Worm (Caenorhabditis elegans) whole organism, L1 larva: Measurements from ENCODE around the gene srw-73.

Experiments
- C34B4.2 ChIP-seq: sonication (generic microtip); optimal IDR thresholded peaks from 2 replicates; lab custom pipeline; 2017; ENCODE audit warnings: mild to moderate bottlenecking, missing genetic modification characterization, missing compliant biosample characterization
- Y116A8C.19 ChIP-seq: sonication (generic microtip); optimal IDR thresholded peaks from 2 replicates; lab custom pipeline; 2016; ENCODE audit warnings: missing compliant biosample characterization, missing genetic modification characterization, borderline replicate concordance
- aha-1 ChIP-seq: fragments of 150-350 bp; optimal IDR thresholded peaks from 2 replicates; lab custom pipeline; 2014; ENCODE audit warnings: missing biosample characterization, missing genetic modification characterization
- aly-2 ChIP-seq: fragments of 150-350 bp; optimal IDR thresholded peaks from 2 replicates; lab custom pipeline; 2014; ENCODE audit warnings: missing biosample characterization, missing genetic modification characterization
- blmp-1 ChIP-seq: fragments of 150-350 bp; optimal IDR thresholded peaks from 2 replicates; lab custom pipeline; 2014; ENCODE audit warnings: missing biosample characterization, missing genetic modification characterization
- ceh-63 ChIP-seq: fragments of 200-800 bp; sonication (Bioruptor generic); optimal IDR thresholded peaks from 2 replicates; lab custom pipeline; 2018; ENCODE audit warnings: mild to moderate bottlenecking, missing genetic modification characterization, missing compliant biosample characterization
- ceh-8 ChIP-seq: fragments of 200-800 bp; sonication (Bioruptor generic); optimal IDR thresholded peaks from 2 replicates; lab custom pipeline; 2018; ENCODE audit warnings: mild to moderate bottlenecking, missing genetic modification characterization, moderate library complexity, missing compliant biosample characterization
- efl-3 ChIP-seq: fragments of 200-800 bp; sonication (Bioruptor generic); optimal IDR thresholded peaks from 2 replicates; lab custom pipeline; 2018; ENCODE audit warnings: mild to moderate bottlenecking, missing genetic modification characterization, missing compliant biosample characterization
- elt-2 ChIP-seq: sonication (generic microtip); optimal IDR thresholded peaks from 2 replicates; lab custom pipeline; 2016; ENCODE audit warnings: missing genetic modification characterization, mild to moderate bottlenecking, inconsistent platforms, missing compliant biosample characterization, missing genetic modification reagents
- ets-5 ChIP-seq: fragments of 200-800 bp; sonication (Bioruptor generic); IDR thresholded peaks from 2 replicates; pipeline ENCODE4 v1.3.6; 2022; ENCODE audit warnings: missing genetic modification characterization, missing compliant biosample characterization
- fkh-4 ChIP-seq: sonication (generic microtip); optimal IDR thresholded peaks from 2 replicates; lab custom pipeline; 2016; ENCODE audit warnings: missing compliant biosample characterization, missing genetic modification characterization, borderline replicate concordance
- fkh-8 ChIP-seq: sonication (generic microtip); optimal IDR thresholded peaks from 2 replicates; lab custom pipeline; 2016; ENCODE audit warnings: mild to moderate bottlenecking, missing genetic modification characterization, missing compliant biosample characterization
- hlh-17 ChIP-seq: fragments of 200-800 bp; sonication (Bioruptor generic); optimal IDR thresholded peaks from 2 replicates; lab custom pipeline; 2018; ENCODE audit warnings: missing genetic modification characterization, mild to moderate bottlenecking, missing compliant biosample characterization, moderate library complexity, borderline replicate concordance
- hpl-2 ChIP-seq: fragments of 150-350 bp; optimal IDR thresholded peaks from 2 replicates; lab custom pipeline; 2014; ENCODE audit warnings: missing biosample characterization, missing genetic modification reagents, missing genetic modification characterization
- lin-35 ChIP-seq, 2 experiments: fragments of 150-350 bp; optimal IDR thresholded peaks; 2 replicates each; lab custom pipeline; 2014; ENCODE audit warnings: missing biosample characterization in 2 of 2, missing genetic modification characterization in 2 of 2, missing genetic modification reagents in 2 of 2
- lir-3 ChIP-seq: sonication (generic microtip); optimal IDR thresholded peaks from 2 replicates; lab custom pipeline; 2016; ENCODE audit warnings: mild to moderate bottlenecking, missing genetic modification characterization, moderate library complexity, missing compliant biosample characterization; ENCODE audit not compliant: poor library complexity
- mef-2 ChIP-seq: fragments of 150-350 bp; optimal IDR thresholded peaks from 2 replicates; lab custom pipeline; 2014; ENCODE audit warnings: missing biosample characterization, missing genetic modification characterization
- nhr-19 ChIP-seq: fragments of 200-800 bp; sonication (Bioruptor generic); conservative IDR thresholded peaks from 2 replicates; pipeline ENCODE4 v1.3.6; 2022; ENCODE audit warnings: missing genetic modification characterization, missing compliant biosample characterization
- nhr-20 ChIP-seq: sonication (generic microtip); optimal IDR thresholded peaks from 2 replicates; lab custom pipeline; 2016; ENCODE audit warnings: mild to moderate bottlenecking, missing genetic modification characterization, missing compliant biosample characterization
- nhr-237 ChIP-seq: fragments of 150-350 bp; optimal IDR thresholded peaks from 2 replicates; lab custom pipeline; 2014; ENCODE audit warnings: missing biosample characterization, missing genetic modification characterization
- nhr-47 ChIP-seq: sonication (generic microtip); optimal IDR thresholded peaks from 2 replicates; lab custom pipeline; 2016; ENCODE audit warnings: mild to moderate bottlenecking, missing genetic modification characterization, moderate library complexity, missing compliant biosample characterization
- nhr-71 ChIP-seq: sonication (generic microtip); optimal IDR thresholded peaks from 2 replicates; lab custom pipeline; 2016; ENCODE audit warnings: mild to moderate bottlenecking, missing genetic modification characterization, moderate library complexity, missing compliant biosample characterization
- nhr-85 ChIP-seq: sonication (generic microtip); peaks from one replicate; lab custom pipeline; 2016; ENCODE audit warnings: missing genetic modification characterization, inconsistent platforms, missing compliant biosample characterization
- nhr-90 ChIP-seq: sonication (generic microtip); optimal IDR thresholded peaks from 2 replicates; lab custom pipeline; 2016; ENCODE audit warnings: mild to moderate bottlenecking, missing genetic modification characterization, missing compliant biosample characterization; ENCODE audit not compliant: poor library complexity
- pag-3 ChIP-seq: sonication (generic microtip); optimal IDR thresholded peaks from 2 replicates; lab custom pipeline; 2017; ENCODE audit warnings: missing genetic modification characterization, mild to moderate bottlenecking, missing compliant biosample characterization, antibody characterized with exemption, borderline replicate concordance; ENCODE audit not compliant: insufficient read depth
- pax-3 ChIP-seq: fragments of 200-800 bp; sonication (Bioruptor generic); optimal IDR thresholded peaks from 2 replicates; lab custom pipeline; 2018; ENCODE audit warnings: mild to moderate bottlenecking, missing genetic modification characterization, moderate library complexity, missing compliant biosample characterization
- pqm-1 ChIP-seq: sonication (generic microtip); optimal IDR thresholded peaks from 3 replicates; lab custom pipeline; 2017; ENCODE audit warnings: missing biosample characterization, missing genetic modification characterization
- skn-1 ChIP-seq: fragments of 150-350 bp; optimal IDR thresholded peaks from 2 replicates; lab custom pipeline; 2014; ENCODE audit warnings: missing biosample characterization, missing genetic modification characterization
- snpc-4 ChIP-seq: fragments of 150-350 bp; optimal IDR thresholded peaks from 2 replicates; lab custom pipeline; 2014; ENCODE audit warnings: missing biosample characterization, missing genetic modification characterization
- swsn-7 ChIP-seq: sonication (generic microtip); optimal IDR thresholded peaks from 2 replicates; lab custom pipeline; 2016; ENCODE audit warnings: missing genetic modification characterization, missing compliant biosample characterization
- tbx-2 ChIP-seq: sonication (generic microtip); optimal IDR thresholded peaks from 2 replicates; lab custom pipeline; 2016; ENCODE audit warnings: missing genetic modification characterization, missing compliant biosample characterization
- tlp-1 ChIP-seq: fragments of 150-350 bp; optimal IDR thresholded peaks from 2 replicates; lab custom pipeline; 2014; ENCODE audit warnings: missing biosample characterization, missing genetic modification characterization
- unc-30 ChIP-seq: sonication (generic microtip); optimal IDR thresholded peaks from 2 replicates; lab custom pipeline; 2017; ENCODE audit warnings: missing biosample characterization, missing genetic modification characterization
- unc-86 ChIP-seq: sonication (generic microtip); optimal IDR thresholded peaks from 2 replicates; lab custom pipeline; 2016; ENCODE audit warnings: missing genetic modification characterization, missing compliant biosample characterization
- vab-15 ChIP-seq: sonication (generic microtip); optimal IDR thresholded peaks from 2 replicates; lab custom pipeline; 2017; ENCODE audit warnings: missing genotype, mild to moderate bottlenecking, missing genetic modification characterization, missing compliant biosample characterization
- xbp-1 ChIP-seq: sonication (generic microtip); optimal IDR thresholded peaks from 2 replicates; lab custom pipeline; 2016; ENCODE audit warnings: missing genetic modification characterization, missing compliant biosample characterization
- zag-1 ChIP-seq: fragments of 150-350 bp; optimal IDR thresholded peaks from 2 replicates; lab custom pipeline; 2014; ENCODE audit warnings: missing biosample characterization, missing genetic modification characterization
- ztf-4 ChIP-seq: fragments of 150-350 bp; optimal IDR thresholded peaks from 2 replicates; lab custom pipeline; 2014; ENCODE audit warnings: missing biosample characterization, missing genetic modification characterization

The srw-73 gene

DNA sequence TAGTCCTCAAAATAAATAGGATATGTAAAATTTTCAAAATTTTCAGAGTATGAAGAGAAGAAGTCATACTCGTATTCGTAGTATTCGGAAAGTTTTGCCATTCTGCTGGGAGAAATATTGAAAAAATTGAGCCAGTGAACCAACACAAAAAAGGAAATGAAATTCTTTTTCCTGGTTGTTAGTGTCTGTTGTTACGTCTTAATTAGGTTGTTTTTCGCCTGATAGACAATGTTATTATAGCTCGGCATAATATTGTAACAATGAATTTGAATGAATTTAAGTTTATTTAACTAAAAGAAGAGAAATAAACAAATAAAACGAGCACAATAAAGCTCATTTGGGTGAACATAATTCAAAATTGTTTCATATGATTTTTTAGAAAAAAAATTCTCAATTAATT lies at the start of gene srw-73:
srw-73 (minus strand) TSS at position 101 of the 400 bp plus-strand sequence.
- no peak for TF ChIP-seq unc-86 (tag; lab: Kevin White, UChicago)
- TF ChIP-seq nhr-47 (tag; lab: Kevin White, UChicago): no peak
- no peak for TF ChIP-seq pag-3 (tag; lab: Kevin White, UChicago)
- no peak for TF ChIP-seq efl-3 (GFP tag; lab: Kevin White, UChicago)
- TF ChIP-seq ceh-8: no peak
- no peak for TF ChIP-seq lir-3 (tag; lab: Kevin White, UChicago)
- TF ChIP-seq nhr-90 (tag; lab: Kevin White, UChicago): no peak
- TF ChIP-seq ceh-63 (GFP tag; lab: Kevin White, UChicago): no peak
- no peak for TF ChIP-seq hpl-2
- TF ChIP-seq Y116A8C.19 (tag; lab: Kevin White, UChicago): no peak

DNA sequence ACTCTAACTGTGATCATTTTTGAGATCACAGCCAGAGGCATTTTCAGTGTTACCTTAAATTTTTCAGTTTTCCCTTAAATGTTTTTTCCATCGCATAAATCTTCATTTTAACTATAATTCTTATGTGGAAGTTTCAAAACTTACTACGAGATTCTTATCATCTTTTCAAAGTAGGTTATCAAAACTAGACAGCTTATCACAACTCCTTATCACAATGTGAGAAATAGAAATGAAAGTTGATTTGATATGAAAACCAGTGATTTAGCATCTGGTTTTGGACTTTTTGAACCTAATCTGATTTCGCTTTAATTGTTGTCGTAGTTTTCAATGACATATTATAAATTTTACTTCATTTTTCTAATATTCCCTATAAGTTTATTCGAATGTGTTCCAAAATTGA lies 47.6 kb upstream of the srw-73 start, which contains the start of gene mltn-11:
mltn-11 (plus strand) TSS at position 276 of the 400 bp plus-strand sequence.
- TF ChIP-seq elt-2 (tag; lab: Kevin White, UChicago) (peak; percentile 54), C34B4.2 (tag; lab: Kevin White, UChicago) (no peak)

DNA sequence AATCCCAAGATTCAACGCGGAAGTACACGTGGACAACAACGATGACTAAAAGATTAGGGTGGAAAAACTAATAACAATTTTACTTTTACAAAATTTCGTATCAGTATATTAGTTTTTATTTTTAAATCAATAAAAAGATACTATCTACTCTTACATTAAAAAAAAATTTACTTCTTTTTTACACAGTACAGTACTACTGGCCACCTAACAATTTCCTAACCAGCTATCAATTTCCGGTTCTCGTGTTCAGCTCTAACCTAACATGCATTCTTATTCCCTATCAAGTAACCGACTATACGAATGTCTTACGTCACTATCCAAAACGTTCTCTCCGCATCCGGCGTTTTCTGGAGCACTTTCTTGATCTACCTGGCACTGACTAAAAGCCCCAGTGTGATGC lies 41.3 kb upstream of the srw-73 start, which contains the start of gene srd-21:
srd-21 (plus strand) TSS at position 301 of the 400 bp plus-strand sequence.
- no peak for TF ChIP-seq pqm-1
- no peak for TF ChIP-seq mef-2
- TF ChIP-seq efl-3 (GFP tag; lab: Kevin White, UChicago): no peak
- no peak for TF ChIP-seq aly-2 (tag; lab: Kevin White, UChicago)
- TF ChIP-seq nhr-237 (tag; lab: Kevin White, UChicago): no peak
- no peak for TF ChIP-seq skn-1 (tag; lab: Kevin White, UChicago)
- TF ChIP-seq unc-30 (tag; lab: Kevin White, UChicago): no peak
- no peak for TF ChIP-seq fkh-4 (tag; lab: Kevin White, UChicago)
- TF ChIP-seq nhr-19: no peak
- TF ChIP-seq zag-1 (tag; lab: Kevin White, UChicago): no peak
- no peak for TF ChIP-seq fkh-8 (tag; lab: Kevin White, UChicago)
- TF ChIP-seq ets-5 (GFP tag; lab: Robert Waterston, UW): no peak
- TF ChIP-seq ztf-4: no peak
- TF ChIP-seq xbp-1 (tag; lab: Kevin White, UChicago): no peak
- no peak for TF ChIP-seq hlh-17 (GFP tag; lab: Kevin White, UChicago)
- no peak for TF ChIP-seq tbx-2 (tag; lab: Kevin White, UChicago)
- TF ChIP-seq snpc-4 (tag; lab: Kevin White, UChicago): no peak
- TF ChIP-seq pax-3 (tag; lab: Kevin White, UChicago): no peak
- TF ChIP-seq blmp-1 (tag; lab: Kevin White, UChicago): no peak
- TF ChIP-seq nhr-71 (tag; lab: Kevin White, UChicago): no peak
- TF ChIP-seq, all 84 proteins: peak for 0

DNA sequence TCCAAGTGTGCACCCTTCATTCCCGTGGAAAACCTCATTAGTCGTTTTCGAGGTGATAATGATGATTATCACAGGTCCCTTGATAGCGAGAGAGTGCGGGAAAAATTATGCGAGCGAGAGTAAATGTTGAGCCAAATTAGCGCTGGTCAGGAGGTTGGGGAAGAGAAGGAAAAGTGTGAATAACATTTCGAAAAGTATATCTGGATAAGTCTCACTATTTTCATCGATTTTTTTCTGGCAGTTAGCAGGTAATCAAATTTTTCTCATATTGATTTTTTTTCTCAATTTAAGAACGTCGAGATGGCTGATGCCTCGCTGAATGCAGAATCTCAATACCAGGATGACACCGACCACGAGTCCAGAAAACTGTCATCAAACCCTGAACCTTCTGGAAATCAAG lies 40.7 kb upstream of the srw-73 start, which contains the start of gene W06G6.2:
W06G6.2 (plus strand) TSS at position 301 of the 400 bp plus-strand sequence.
- TF ChIP-seq nhr-20 (tag; lab: Kevin White, UChicago): no peak

DNA sequence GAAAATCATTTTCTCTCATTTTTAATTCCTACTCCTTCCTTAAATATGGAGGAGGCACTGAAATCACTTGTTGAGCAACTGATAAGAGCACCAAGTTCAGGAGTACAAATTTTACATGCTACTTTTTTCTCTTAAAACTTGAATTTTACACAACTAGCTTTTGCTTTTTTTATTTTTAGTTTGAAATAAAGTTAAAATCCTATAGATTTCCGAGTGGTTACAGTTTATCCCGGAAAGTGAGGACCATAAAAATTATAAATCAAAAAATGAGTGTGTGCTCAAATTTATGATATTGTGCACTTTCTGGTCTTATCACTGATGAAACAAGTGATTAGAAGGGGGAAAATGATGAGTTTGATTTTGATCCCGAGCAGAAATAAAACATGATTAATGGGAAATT lies 39.6 kb upstream of the srw-73 start, which contains the start of gene oac-53:
oac-53 (minus strand) TSS at position 9 of the 400 bp plus-strand sequence.
- peak; percentile 77 for TF ChIP-seq elt-2 (tag; lab: Kevin White, UChicago)
- no peak for TF ChIP-seq vab-15 (tag; lab: Kevin White, UChicago)
- TF ChIP-seq tlp-1 (tag; lab: Kevin White, UChicago): peak; percentile 3
- no peak for TF ChIP-seq unc-86 (tag; lab: Kevin White, UChicago)
- TF ChIP-seq nhr-85 (tag; lab: Kevin White, UChicago): no peak
- TF ChIP-seq swsn-7: no peak
- TF ChIP-seq aha-1 (tag; lab: Kevin White, UChicago): no peak
- TF ChIP-seq lin-35 (GFP tag; optimal IDR thresholded peaks at IDR 0.05; lab: Kevin White, UChicago): no peak
- TF ChIP-seq, all 84 proteins: peak for 2
